Fruit fly (Drosophila melanogaster) whole organism, wandering third instar larva: ENCODE data around the gene rho-6.

Experiments
- CG32264 ChIP-seq: fragments of 200-800 bp; sonication (Bioruptor generic); optimal IDR thresholded peaks from 2 replicates; lab custom pipeline; 2016; ENCODE audit warnings: missing biosample characterization, missing genetic modification characterization
- CG9705 ChIP-seq: fragments of 200-800 bp; sonication (Bioruptor generic); optimal IDR thresholded peaks from 2 replicates; lab custom pipeline; 2018; ENCODE audit warnings: missing biosample characterization, mild to moderate bottlenecking, missing genetic modification characterization
- Hr78 ChIP-seq: fragments of >200 bp; optimal IDR thresholded peaks from 2 replicates; lab custom pipeline; 2017; ENCODE audit warnings: missing biosample characterization, missing genetic modification characterization
- Myc ChIP-seq: fragments of >200 bp; optimal IDR thresholded peaks from 2 replicates; lab custom pipeline; 2017
- br ChIP-seq: fragments of 200-800 bp; sonication (Bioruptor generic); optimal IDR thresholded peaks from 2 replicates; lab custom pipeline; 2016; ENCODE audit warnings: missing biosample characterization, missing genetic modification characterization
- brk ChIP-seq: fragments of 200-800 bp; sonication (Bioruptor generic); optimal IDR thresholded peaks from 2 replicates; lab custom pipeline; 2016; ENCODE audit warnings: missing biosample characterization, mild to moderate bottlenecking, missing genetic modification characterization
- pan ChIP-seq: fragments of >200 bp; optimal IDR thresholded peaks from 2 replicates; lab custom pipeline; 2017
- psq ChIP-seq: fragments of 200-800 bp; sonication (Bioruptor generic); optimal IDR thresholded peaks from 3 replicates; lab custom pipeline; 2017; ENCODE audit warnings: missing biosample characterization, mild to moderate bottlenecking, missing genetic modification characterization, moderate library complexity
- rgr ChIP-seq: fragments of 200-800 bp; sonication (Bioruptor generic); optimal IDR thresholded peaks from 3 replicates; lab custom pipeline; 2016; ENCODE audit warnings: missing biosample characterization, mild to moderate bottlenecking, missing genetic modification characterization
- usp ChIP-seq: fragments of >200 bp; optimal IDR thresholded peaks from 2 replicates; lab custom pipeline; 2017; ENCODE audit warnings: missing biosample characterization, missing genetic modification characterization

DNA sequence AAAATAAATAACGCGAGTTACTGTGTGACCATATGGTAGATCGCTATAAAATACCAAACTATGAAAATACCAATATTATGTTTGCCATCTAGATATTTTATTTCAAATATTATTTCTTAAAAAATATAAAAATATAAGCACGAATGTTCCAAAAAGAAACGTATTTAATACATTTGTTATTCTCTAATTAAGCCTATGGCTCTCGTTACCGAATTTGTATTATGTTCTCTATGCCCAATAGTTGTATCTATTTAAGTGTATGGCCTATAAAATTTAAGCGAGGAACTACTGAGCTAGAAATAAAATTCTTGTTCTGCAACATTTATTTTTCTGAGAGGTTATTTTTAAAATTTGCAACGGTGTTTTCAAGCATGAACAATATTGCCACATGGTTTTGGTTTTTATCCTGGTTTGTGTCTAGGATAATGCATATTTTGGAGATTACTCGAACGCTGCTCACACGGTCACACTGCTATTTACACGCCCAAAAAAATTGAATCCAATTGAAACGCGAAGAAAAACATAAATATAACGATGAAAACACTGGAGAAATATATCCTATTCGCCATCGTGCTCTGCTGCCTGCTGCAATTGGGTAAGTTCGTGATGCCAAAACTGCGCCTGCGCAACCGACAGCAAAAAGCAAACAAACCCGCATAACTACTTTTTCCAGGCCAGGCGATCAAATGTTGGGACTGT, 39.5 kb upstream of the rho-6 start, which contains the start of the genes CG6583 and crok:
- TF ChIP-seq Hr78 (GFP tag; lab: Kevin White, UChicago) (no peak), rgr (GFP tag; lab: Kevin White, UChicago) (no peak), usp (GFP tag; lab: Kevin White, UChicago) (no peak), brk (no peak), br (GFP tag; lab: Kevin White, UChicago) (no peak), pan (lab: Kevin White, UChicago) (no peak), Myc (no peak), psq (GFP tag; lab: Kevin White, UChicago) (no peak), CG9705 (GFP tag; lab: Kevin White, UChicago) (no peak), CG32264 (GFP tag; lab: Kevin White, UChicago) (no peak)
